Fruit fly (Drosophila melanogaster) whole organism, embryonic: ENCODE data around the gene CG32712.

Experiments used
- Bgb ChIP-seq: fragments of 200-800 bp; sonication (Bioruptor generic); IDR thresholded peaks from 2 replicates; pipeline ENCODE4 v1.3.6; 2022; ENCODE audit warnings: missing biosample characterization, missing genetic modification characterization; ENCODE audit not compliant: partially characterized antibody
- C15 ChIP-seq: fragments of 200-800 bp; sonication (Bioruptor generic); IDR thresholded peaks from 3 replicates; pipeline ENCODE4 v1.3.6; 2022; ENCODE audit warnings: missing biosample characterization, missing genetic modification characterization
- CG10147 ChIP-seq: fragments of 200-800 bp; sonication (Bioruptor generic); optimal IDR thresholded peaks from 2 replicates; lab custom pipeline; 2019; ENCODE audit warnings: missing biosample characterization, mild to moderate bottlenecking, missing genetic modification characterization, moderate library complexity
- CG10979 ChIP-seq: fragments of 200-800 bp; sonication (Bioruptor generic); optimal IDR thresholded peaks from 2 replicates; lab custom pipeline; 2018; ENCODE audit warnings: missing biosample characterization, mild to moderate bottlenecking, missing genetic modification characterization, moderate library complexity
- CG11504 ChIP-seq: fragments of 200-800 bp; sonication (Bioruptor generic); optimal IDR thresholded peaks from 3 replicates; lab custom pipeline; 2019; ENCODE audit warnings: missing biosample characterization, mild to moderate bottlenecking, missing genetic modification characterization, moderate library complexity
- CG11560 ChIP-seq: fragments of 200-800 bp; sonication (Bioruptor generic); IDR thresholded peaks from 3 replicates; pipeline ENCODE4 v1.3.6; 2022; ENCODE audit warnings: missing biosample characterization, missing genetic modification characterization
- CG11695 ChIP-seq: fragments of 200-800 bp; sonication (Bioruptor generic); IDR thresholded peaks from 3 replicates; pipeline ENCODE4 v1.3.6; 2022; ENCODE audit warnings: missing biosample characterization, missing genetic modification characterization
- CG11696 ChIP-seq: fragments of 200-800 bp; sonication (Bioruptor generic); IDR thresholded peaks from 2 replicates; pipeline ENCODE4 v1.3.6; 2022; ENCODE audit warnings: missing biosample characterization, missing genetic modification characterization
- CG12155 ChIP-seq: fragments of 200-800 bp; sonication (Bioruptor generic); optimal IDR thresholded peaks from 3 replicates; lab custom pipeline; 2016; ENCODE audit warnings: missing biosample characterization, missing genetic modification characterization
- CG15479 ChIP-seq: fragments of 200-800 bp; sonication (Bioruptor generic); optimal IDR thresholded peaks from 3 replicates; lab custom pipeline; 2019; ENCODE audit warnings: missing biosample characterization, mild to moderate bottlenecking, missing genetic modification characterization, moderate library complexity
- CG15601 ChIP-seq: fragments of 200-800 bp; sonication (Bioruptor generic); optimal IDR thresholded peaks from 3 replicates; lab custom pipeline; 2019; ENCODE audit warnings: missing biosample characterization, mild to moderate bottlenecking, missing genetic modification characterization, moderate library complexity
- CG17385 ChIP-seq: fragments of 200-800 bp; sonication (Bioruptor generic); optimal IDR thresholded peaks from 3 replicates; lab custom pipeline; 2018; ENCODE audit warnings: missing biosample characterization, mild to moderate bottlenecking, missing genetic modification characterization
- CG18619 ChIP-seq: fragments of 200-800 bp; sonication (Bioruptor generic); optimal IDR thresholded peaks from 3 replicates; lab custom pipeline; 2017; ENCODE audit warnings: missing biosample characterization, mild to moderate bottlenecking, missing genetic modification characterization
- CG2116 ChIP-seq: fragments of 200-800 bp; sonication (Bioruptor generic); optimal IDR thresholded peaks from 3 replicates; lab custom pipeline; 2018; ENCODE audit warnings: missing biosample characterization, mild to moderate bottlenecking, missing genetic modification characterization
- CG2120 ChIP-seq: fragments of 200-800 bp; sonication (Bioruptor generic); optimal IDR thresholded peaks from 3 replicates; lab custom pipeline; 2016; ENCODE audit warnings: missing biosample characterization, missing genetic modification characterization
- CG31224 ChIP-seq: fragments of 200-800 bp; sonication (Bioruptor generic); IDR thresholded peaks from 2 replicates; pipeline ENCODE4 v1.3.6; 2022; ENCODE audit warnings: missing biosample characterization, missing genetic modification characterization
- CG31365 ChIP-seq: fragments of 200-800 bp; sonication (Bioruptor generic); optimal IDR thresholded peaks from 2 replicates; lab custom pipeline; 2018; ENCODE audit warnings: missing biosample characterization, mild to moderate bottlenecking, missing genetic modification characterization
- CG32772 ChIP-seq: fragments of 200-800 bp; sonication (Bioruptor generic); IDR thresholded peaks from 2 replicates; pipeline ENCODE4 v1.3.6; 2022; ENCODE audit warnings: missing biosample characterization, missing genetic modification characterization
- CG6683 ChIP-seq: fragments of 200-800 bp; sonication (Bioruptor generic); optimal IDR thresholded peaks from 2 replicates; lab custom pipeline; 2017; ENCODE audit warnings: missing biosample characterization, mild to moderate bottlenecking, missing genetic modification characterization, missing genetic modification reagents
- CG7928 ChIP-seq: fragments of 200-800 bp; sonication (Bioruptor generic); optimal IDR thresholded peaks from 2 replicates; lab custom pipeline; 2017; ENCODE audit warnings: missing biosample characterization, mild to moderate bottlenecking, missing genetic modification characterization
- D19A ChIP-seq: fragments of 200-800 bp; optimal IDR thresholded peaks from 3 replicates; lab custom pipeline; 2019; ENCODE audit warnings: missing biosample characterization, mild to moderate bottlenecking, missing genetic modification characterization, moderate library complexity
- Ets65A ChIP-seq: fragments of 200-800 bp; sonication (Bioruptor generic); peaks from one replicate; lab custom pipeline; 2016; ENCODE audit warnings: missing biosample characterization, missing genetic modification characterization
- Ets97D ChIP-seq: fragments of 200-800 bp; sonication (Bioruptor generic); optimal IDR thresholded peaks from 3 replicates; lab custom pipeline; 2016; ENCODE audit warnings: missing biosample characterization, missing genetic modification characterization
- Hr3 ChIP-seq: fragments of 200-800 bp; sonication (Bioruptor generic); optimal IDR thresholded peaks from 3 replicates; lab custom pipeline; 2016; ENCODE audit warnings: missing biosample characterization, missing genetic modification characterization
- MTF-1 ChIP-seq: fragments of 200-800 bp; sonication (Bioruptor generic); optimal IDR thresholded peaks from 2 replicates; lab custom pipeline; 2018; ENCODE audit warnings: missing biosample characterization, mild to moderate bottlenecking, missing genetic modification characterization, borderline replicate concordance
- Med ChIP-seq: fragments of 200-800 bp; sonication (Bioruptor generic); peaks from one replicate; lab custom pipeline; 2016; ENCODE audit warnings: missing biosample characterization, missing genetic modification characterization, mild to moderate bottlenecking, inconsistent platforms, moderate library complexity
- Mrtf ChIP-seq: fragments of 200-800 bp; sonication (Bioruptor generic); IDR thresholded peaks from 3 replicates; pipeline ENCODE4 v1.3.6; 2022; ENCODE audit warnings: missing biosample characterization, missing genetic modification characterization
- PHDP ChIP-seq: fragments of 200-800 bp; sonication (Bioruptor generic); optimal IDR thresholded peaks from 3 replicates; lab custom pipeline; 2018; ENCODE audit warnings: missing biosample characterization, mild to moderate bottlenecking, missing genetic modification characterization, moderate library complexity
- Ptx1 ChIP-seq: fragments of 200-800 bp; sonication (Bioruptor generic); IDR thresholded peaks from 2 replicates; pipeline ENCODE4 v1.3.6; 2022; ENCODE audit warnings: missing biosample characterization, missing genetic modification characterization
- Side ChIP-seq: fragments of 200-800 bp; sonication (Bioruptor generic); optimal IDR thresholded peaks from 2 replicates; lab custom pipeline; 2016; ENCODE audit warnings: missing biosample characterization, missing genetic modification characterization
- Sry-β ChIP-seq: fragments of 200-800 bp; sonication (Bioruptor generic); optimal IDR thresholded peaks from 2 replicates; lab custom pipeline; 2018; ENCODE audit warnings: missing biosample characterization, mild to moderate bottlenecking, missing genetic modification characterization, moderate library complexity
- ab ChIP-seq: fragments of 200-800 bp; sonication (Bioruptor generic); optimal IDR thresholded peaks from 2 replicates; lab custom pipeline; 2016; ENCODE audit warnings: missing biosample characterization, missing genetic modification characterization
- crol ChIP-seq: fragments of 200-800 bp; sonication (Bioruptor generic); IDR thresholded peaks from 2 replicates; pipeline ENCODE4 v1.3.6; 2022; ENCODE audit warnings: missing biosample characterization, missing genetic modification characterization
- crp ChIP-seq, 2 experiments: fragments of 200-800 bp; sonication (Bioruptor generic); optimal IDR thresholded peaks; 2 replicates in 1 of 2; 3 replicates in 1 of 2; lab custom pipeline; 2017; ENCODE audit warnings: missing biosample characterization in 2 of 2, missing genetic modification characterization in 2 of 2, mild to moderate bottlenecking in 1 of 2, moderate library complexity in 1 of 2
- disco-r ChIP-seq: fragments of 200-800 bp; sonication (Bioruptor generic); optimal IDR thresholded peaks from 2 replicates; lab custom pipeline; 2016; ENCODE audit warnings: missing biosample characterization, missing genetic modification characterization
- fd3F ChIP-seq: fragments of 200-800 bp; sonication (Bioruptor generic); optimal IDR thresholded peaks from 2 replicates; lab custom pipeline; 2018; ENCODE audit warnings: missing biosample characterization, mild to moderate bottlenecking, missing genetic modification characterization, moderate library complexity
- gt ChIP-seq: fragments of 200-800 bp; sonication (Bioruptor generic); IDR thresholded peaks from 2 replicates; pipeline ENCODE4 v1.3.6; 2022; ENCODE audit warnings: missing biosample characterization, missing genetic modification characterization
- insv ChIP-seq, 2 experiments: fragments of 200-800 bp; sonication (Bioruptor generic); optimal IDR thresholded peaks; 3 replicates each; lab custom pipeline; 2016 to 2018; ENCODE audit warnings: missing biosample characterization in 2 of 2, missing genetic modification characterization in 2 of 2
- jigr1 ChIP-seq: fragments of 200-800 bp; sonication (Bioruptor generic); IDR thresholded peaks from 3 replicates; pipeline ENCODE4 v1.3.6; 2022; ENCODE audit warnings: missing biosample characterization, missing genetic modification characterization
- kay ChIP-seq: fragments of 200-800 bp; sonication (Bioruptor generic); optimal IDR thresholded peaks from 2 replicates; lab custom pipeline; 2016; ENCODE audit warnings: missing biosample characterization, missing genetic modification characterization
- luna ChIP-seq: fragments of 200-800 bp; sonication (Bioruptor generic); optimal IDR thresholded peaks from 2 replicates; lab custom pipeline; 2016; ENCODE audit warnings: missing biosample characterization, missing genetic modification characterization
- pros ChIP-seq: fragments of 200-800 bp; sonication (Bioruptor generic); optimal IDR thresholded peaks from 3 replicates; lab custom pipeline; 2019; ENCODE audit warnings: missing biosample characterization, mild to moderate bottlenecking, missing genetic modification characterization, moderate library complexity
- sens ChIP-seq: fragments of 200-800 bp; sonication (Bioruptor generic); peaks from one replicate; lab custom pipeline; 2016; ENCODE audit warnings: missing biosample characterization, missing genetic modification characterization
- seq ChIP-seq: fragments of 200-800 bp; sonication (Bioruptor generic); IDR thresholded peaks from 2 replicates; pipeline ENCODE4 v1.3.6; 2022; ENCODE audit warnings: missing biosample characterization, missing genetic modification characterization
- stc ChIP-seq: fragments of 200-800 bp; sonication (Bioruptor generic); IDR thresholded peaks from 2 replicates; pipeline ENCODE4 v1.3.6; 2022; ENCODE audit warnings: missing biosample characterization, missing genetic modification characterization
- tio ChIP-seq: fragments of 200-800 bp; sonication (Bioruptor generic); optimal IDR thresholded peaks from 2 replicates; lab custom pipeline; 2017; ENCODE audit warnings: missing biosample characterization, missing genetic modification characterization, inconsistent platforms
- tll ChIP-seq, 2 experiments: fragments of 200-800 bp in 1 of 2; fragments of >200 bp in 1 of 2; sonication (Bioruptor generic) in 1 of 2; optimal IDR thresholded peaks; 2 replicates each; lab custom pipeline; 2017 to 2019; ENCODE audit warnings: missing biosample characterization in 2 of 2, missing genetic modification characterization in 2 of 2, mild to moderate bottlenecking in 1 of 2, moderate library complexity in 1 of 2
- zf30C ChIP-seq: fragments of 200-800 bp; sonication (Bioruptor generic); optimal IDR thresholded peaks from 3 replicates; lab custom pipeline; 2018; ENCODE audit warnings: missing biosample characterization, mild to moderate bottlenecking, missing genetic modification characterization
- zfh1 ChIP-seq: fragments of 200-800 bp; sonication (Bioruptor generic); IDR thresholded peaks from 3 replicates; pipeline ENCODE4 v1.3.6; 2022; ENCODE audit warnings: missing biosample characterization, missing genetic modification characterization

CG32712 gene

dm6 chrX:8416956-8417355, 16.7 kb downstream of the CG32712 start (continued):
- TF ChIP-seq Bgb (GFP tag; lab: Robert Waterston, UW) (no peak), Side (peak; percentile 34), insv (GFP tag; optimal IDR thresholded peaks at IDR 0.05; lab: Kevin White, UChicago) (no peak), CG6683 (no peak), CG11695 (no peak), CG32772 (GFP tag; lab: Robert Waterston, UW) (0 out of 2 replicates have a peak, but pooled peaks have one; percentile 20), CG11560 (no peak), CG2116 (GFP tag; lab: Kevin White, UChicago) (no peak), kay (GFP tag; lab: Kevin White, UChicago) (no peak)
- TF ChIP-seq, all 482 proteins: peak for 42

dm6 chrX:8416209-8416608, 17.4 kb downstream of the CG32712 start:
- TF ChIP-seq D19A (tag; lab: Kevin White, UChicago) (peak; percentile 39), tll (GFP tag; optimal IDR thresholded peaks at IDR 0.05; lab: Kevin White, UChicago) (no peak), CG31224 (GFP tag; lab: Robert Waterston, UW) (no peak), CG17385 (GFP tag; lab: Kevin White, UChicago) (peak; percentile 45), seq (no peak), CG7928 (GFP tag; lab: Kevin White, UChicago) (no peak), Hr3 (GFP tag; lab: Kevin White, UChicago) (no peak), PHDP (no peak), stc (GFP tag; lab: Robert Waterston, UW) (no peak), CG15601 (no peak), zf30C (peak; percentile 57), sens (GFP tag; lab: Kevin White, UChicago) (peak; percentile 27), C15 (GFP tag; lab: Robert Waterston, UW) (no peak), crp (GFP tag; optimal IDR thresholded peaks at IDR 0.05; lab: Kevin White, UChicago) (peak in 1 of 2 experiments; percentile 28), Med (peak; percentile 13), Ets97D (GFP tag; lab: Kevin White, UChicago) (no peak), pros (GFP tag; lab: Kevin White, UChicago) (peak; percentile 78), CG10979 (no peak), crol (no peak), CG31365 (tag; lab: Kevin White, UChicago) (no peak), CG18619 (no peak)

- no peak for TF ChIP-seq tio
- peak; percentile 5 for TF ChIP-seq CG11504 (tag; lab: Kevin White, UChicago)
- TF ChIP-seq ab (GFP tag; lab: Kevin White, UChicago), result no peak
- TF ChIP-seq CG15479 (GFP tag; lab: Kevin White, UChicago), result no peak
- no peak for TF ChIP-seq gt (GFP tag; lab: Robert Waterston, UW)
- TF ChIP-seq Bgb (GFP tag; lab: Robert Waterston, UW), result no peak
- TF ChIP-seq CG10147 (GFP tag; lab: Kevin White, UChicago), result no peak
- no peak for TF ChIP-seq jigr1 (GFP tag; lab: Robert Waterston, UW)
- TF ChIP-seq Sry-β (GFP tag; lab: Kevin White, UChicago), result no peak
- TF ChIP-seq tll (GFP tag; optimal IDR thresholded peaks at IDR 0.05; lab: Kevin White, UChicago), result no peak
- no peak for TF ChIP-seq MTF-1 (GFP tag; lab: Kevin White, UChicago)
- 0 out of 2 replicates have a peak, but pooled peaks have one; percentile 19 for TF ChIP-seq Ptx1 (GFP tag; lab: Robert Waterston, UW)
- TF ChIP-seq disco-r (GFP tag; lab: Kevin White, UChicago), result no peak
- TF ChIP-seq zfh1 (GFP tag; lab: Robert Waterston, UW), result no peak
- TF ChIP-seq sens (GFP tag; lab: Kevin White, UChicago), result peak; percentile 79
- TF ChIP-seq fd3F (GFP tag; lab: Kevin White, UChicago), result no peak
- peak; percentile 56; the same call in 1 of the 2 replicates for TF ChIP-seq CG11696 (GFP tag; lab: Robert Waterston, UW)
- TF ChIP-seq Ets65A (GFP tag; lab: Kevin White, UChicago), result peak; percentile 25
- peak; percentile 12 for TF ChIP-seq Med
- no peak for TF ChIP-seq luna (GFP tag; lab: Kevin White, UChicago)
- no peak for TF ChIP-seq CG2120 (GFP tag; lab: Kevin White, UChicago)
- TF ChIP-seq Mrtf (GFP tag; lab: Robert Waterston, UW), result no peak
- no peak for TF ChIP-seq PHDP
- no peak for TF ChIP-seq CG12155 (GFP tag; lab: Kevin White, UChicago)
- TF ChIP-seq, all 482 proteins: peak for 6
These were observed 18.0 kb downstream of the CG32712 start for dm6 chrX:8415605-8416004.
